Worm (Caenorhabditis elegans) whole organism, L1 larva: ENCODE measurements around the gene srab-17.

Experiments
- C04F5.9 ChIP-seq: sonication (generic microtip); optimal IDR thresholded peaks from 2 replicates; lab custom pipeline; 2016; ENCODE audit warnings: missing genetic modification characterization, missing compliant biosample characterization
- C16A3.4 ChIP-seq: fragments of 150-350 bp; optimal IDR thresholded peaks from 2 replicates; lab custom pipeline; 2014; ENCODE audit warnings: missing biosample characterization, missing genetic modification characterization
- F16B12.6 ChIP-seq: fragments of 150-350 bp; optimal IDR thresholded peaks from 2 replicates; lab custom pipeline; 2014; ENCODE audit warnings: missing biosample characterization, missing genetic modification characterization
- ama-1 ChIP-seq: fragments of 150-350 bp; optimal IDR thresholded peaks from 2 replicates; lab custom pipeline; 2014
- blmp-1 ChIP-seq: fragments of 150-350 bp; optimal IDR thresholded peaks from 2 replicates; lab custom pipeline; 2014; ENCODE audit warnings: missing biosample characterization, missing genetic modification characterization
- ceh-63 ChIP-seq: fragments of 200-800 bp; sonication (Bioruptor generic); optimal IDR thresholded peaks from 2 replicates; lab custom pipeline; 2018; ENCODE audit warnings: mild to moderate bottlenecking, missing genetic modification characterization, missing compliant biosample characterization
- ceh-8 ChIP-seq: fragments of 200-800 bp; sonication (Bioruptor generic); optimal IDR thresholded peaks from 2 replicates; lab custom pipeline; 2018; ENCODE audit warnings: mild to moderate bottlenecking, missing genetic modification characterization, moderate library complexity, missing compliant biosample characterization
- ceh-82 ChIP-seq, 3 experiments: fragments of 150-350 bp in 1 of 3; sonication (generic microtip) in 2 of 3; optimal IDR thresholded peaks; 2 replicates each; lab custom pipeline; 2014 to 2017; ENCODE audit warnings: missing biosample characterization in 3 of 3, missing genetic modification characterization in 3 of 3
- ceh-90 ChIP-seq: sonication (generic microtip); optimal IDR thresholded peaks from 2 replicates; lab custom pipeline; 2016; ENCODE audit warnings: missing genetic modification characterization, missing compliant biosample characterization
- ces-1 ChIP-seq: fragments of 150-350 bp; optimal IDR thresholded peaks from 2 replicates; lab custom pipeline; 2014; ENCODE audit warnings: missing biosample characterization, missing genetic modification reagents, missing genetic modification characterization
- dpl-1 ChIP-seq, 3 experiments: fragments of 150-350 bp in 2 of 3; sonication (generic microtip) in 1 of 3; optimal IDR thresholded peaks; 2 replicates each; lab custom pipeline; 2014 to 2017; ENCODE audit warnings: missing biosample characterization in 3 of 3, missing genetic modification characterization in 3 of 3, missing genetic modification reagents in 3 of 3
- dsc-1 ChIP-seq: sonication (generic microtip); optimal IDR thresholded peaks from 2 replicates; lab custom pipeline; 2016; ENCODE audit warnings: mild to moderate bottlenecking, missing genetic modification characterization, missing compliant biosample characterization
- efl-1 ChIP-seq, 4 experiments: fragments of 150-350 bp; optimal IDR thresholded peaks in 3 of 4; peaks in 1 of 4; 1 replicate in 1 of 4; 2 replicates in 3 of 4; lab custom pipeline; 2014; ENCODE audit warnings: missing biosample characterization in 2 of 4, missing genetic modification characterization in 2 of 4, missing genetic modification reagents in 2 of 4
- efl-3 ChIP-seq: fragments of 200-800 bp; sonication (Bioruptor generic); optimal IDR thresholded peaks from 2 replicates; lab custom pipeline; 2018; ENCODE audit warnings: mild to moderate bottlenecking, missing genetic modification characterization, missing compliant biosample characterization
- egl-13 ChIP-seq: sonication (generic microtip); optimal IDR thresholded peaks from 2 replicates; lab custom pipeline; 2016; ENCODE audit warnings: missing genotype, missing genetic modification reagents, missing genetic modification characterization, missing compliant biosample characterization
- elt-2 ChIP-seq: sonication (generic microtip); optimal IDR thresholded peaks from 2 replicates; lab custom pipeline; 2016; ENCODE audit warnings: missing genetic modification characterization, mild to moderate bottlenecking, inconsistent platforms, missing compliant biosample characterization, missing genetic modification reagents
- fkh-10 ChIP-seq: sonication (generic microtip); optimal IDR thresholded peaks from 2 replicates; lab custom pipeline; 2017; ENCODE audit warnings: missing biosample characterization, missing genetic modification reagents, missing genetic modification characterization
- fkh-8 ChIP-seq: sonication (generic microtip); optimal IDR thresholded peaks from 2 replicates; lab custom pipeline; 2016; ENCODE audit warnings: mild to moderate bottlenecking, missing genetic modification characterization, missing compliant biosample characterization
- fos-1 ChIP-seq: fragments of 150-350 bp; optimal IDR thresholded peaks from 2 replicates; lab custom pipeline; 2014; ENCODE audit warnings: missing biosample characterization, missing genetic modification characterization
- grh-1 ChIP-seq: fragments of 200-800 bp; sonication (Bioruptor generic); IDR thresholded peaks from 2 replicates; pipeline ENCODE4 v1.3.6; 2022; ENCODE audit warnings: missing genetic modification reagents, missing genetic modification characterization, missing compliant biosample characterization
- irx-1 ChIP-seq: sonication (generic microtip); optimal IDR thresholded peaks from 2 replicates; lab custom pipeline; 2016; ENCODE audit warnings: missing genetic modification characterization, missing compliant biosample characterization
- lin-13 ChIP-seq: fragments of 150-350 bp; optimal IDR thresholded peaks from 2 replicates; lab custom pipeline; 2014; ENCODE audit warnings: missing biosample characterization, missing genetic modification reagents, missing genetic modification characterization
- lin-14 ChIP-seq: fragments of 200-800 bp; sonication (Bioruptor generic); optimal IDR thresholded peaks from 2 replicates; lab custom pipeline; 2018; ENCODE audit warnings: mild to moderate bottlenecking, missing genetic modification characterization, moderate library complexity, missing compliant biosample characterization
- lin-15B ChIP-seq: fragments of 150-350 bp; sonication (generic microtip); optimal IDR thresholded peaks from 3 replicates; lab custom pipeline; 2014; ENCODE audit warnings: missing biosample characterization, missing genetic modification characterization
- lin-39 ChIP-seq: fragments of 150-350 bp; optimal IDR thresholded peaks from 2 replicates; lab custom pipeline; 2014; ENCODE audit warnings: missing biosample characterization, missing genetic modification reagents, missing genetic modification characterization
- lir-3 ChIP-seq: sonication (generic microtip); optimal IDR thresholded peaks from 2 replicates; lab custom pipeline; 2016; ENCODE audit warnings: mild to moderate bottlenecking, missing genetic modification characterization, moderate library complexity, missing compliant biosample characterization; ENCODE audit not compliant: poor library complexity
- lsy-2 ChIP-seq, 2 experiments: fragments of 150-350 bp; optimal IDR thresholded peaks; 2 replicates each; lab custom pipeline; 2014; ENCODE audit warnings: missing biosample characterization in 2 of 2, missing genetic modification characterization in 2 of 2
- mdl-1 ChIP-seq, 2 experiments: fragments of 150-350 bp; optimal IDR thresholded peaks; 2 replicates each; lab custom pipeline; 2014 to 2017; ENCODE audit warnings: missing biosample characterization in 2 of 2, missing genetic modification characterization in 2 of 2, inconsistent platforms in 1 of 2
- nhr-237 ChIP-seq: fragments of 150-350 bp; optimal IDR thresholded peaks from 2 replicates; lab custom pipeline; 2014; ENCODE audit warnings: missing biosample characterization, missing genetic modification characterization
- nhr-28 ChIP-seq: fragments of 150-350 bp; optimal IDR thresholded peaks from 2 replicates; lab custom pipeline; 2014; ENCODE audit warnings: missing biosample characterization, missing genetic modification characterization
- nhr-47 ChIP-seq: sonication (generic microtip); optimal IDR thresholded peaks from 2 replicates; lab custom pipeline; 2016; ENCODE audit warnings: mild to moderate bottlenecking, missing genetic modification characterization, moderate library complexity, missing compliant biosample characterization
- nhr-71 ChIP-seq: sonication (generic microtip); optimal IDR thresholded peaks from 2 replicates; lab custom pipeline; 2016; ENCODE audit warnings: mild to moderate bottlenecking, missing genetic modification characterization, moderate library complexity, missing compliant biosample characterization
- nhr-77 ChIP-seq: fragments of 150-350 bp; optimal IDR thresholded peaks from 2 replicates; lab custom pipeline; 2014; ENCODE audit warnings: missing biosample characterization, missing genetic modification characterization
- pax-3 ChIP-seq: fragments of 200-800 bp; sonication (Bioruptor generic); optimal IDR thresholded peaks from 2 replicates; lab custom pipeline; 2018; ENCODE audit warnings: mild to moderate bottlenecking, missing genetic modification characterization, moderate library complexity, missing compliant biosample characterization
- pqm-1 ChIP-seq: sonication (generic microtip); optimal IDR thresholded peaks from 3 replicates; lab custom pipeline; 2017; ENCODE audit warnings: missing biosample characterization, missing genetic modification characterization
- snpc-4 ChIP-seq: fragments of 150-350 bp; optimal IDR thresholded peaks from 2 replicates; lab custom pipeline; 2014; ENCODE audit warnings: missing biosample characterization, missing genetic modification characterization
- sox-4 ChIP-seq: sonication (generic microtip); optimal IDR thresholded peaks from 2 replicates; lab custom pipeline; 2016; ENCODE audit warnings: missing genetic modification characterization, missing compliant biosample characterization
- sup-37 ChIP-seq: fragments of 200-800 bp; sonication (Bioruptor generic); optimal IDR thresholded peaks from 2 replicates; lab custom pipeline; 2018; ENCODE audit warnings: mild to moderate bottlenecking, missing genetic modification characterization, missing compliant biosample characterization
- tbx-2 ChIP-seq: sonication (generic microtip); optimal IDR thresholded peaks from 2 replicates; lab custom pipeline; 2016; ENCODE audit warnings: missing genetic modification characterization, missing compliant biosample characterization
- unc-98 ChIP-seq: fragments of 200-800 bp; sonication (Bioruptor generic); IDR thresholded peaks from 2 replicates; pipeline ENCODE4 v1.3.6; 2022; ENCODE audit warnings: missing genetic modification characterization, missing compliant biosample characterization
- vab-15 ChIP-seq: sonication (generic microtip); optimal IDR thresholded peaks from 2 replicates; lab custom pipeline; 2017; ENCODE audit warnings: missing genotype, mild to moderate bottlenecking, missing genetic modification characterization, missing compliant biosample characterization
- xbp-1 ChIP-seq: sonication (generic microtip); optimal IDR thresholded peaks from 2 replicates; lab custom pipeline; 2016; ENCODE audit warnings: missing genetic modification characterization, missing compliant biosample characterization
- ztf-11 ChIP-seq, 2 experiments: sonication (generic microtip); optimal IDR thresholded peaks; 2 replicates each; lab custom pipeline; 2016 to 2017; ENCODE audit warnings: missing genetic modification characterization in 2 of 2, missing biosample characterization in 1 of 2, missing compliant biosample characterization in 1 of 2

The srab-17 gene

DNA sequence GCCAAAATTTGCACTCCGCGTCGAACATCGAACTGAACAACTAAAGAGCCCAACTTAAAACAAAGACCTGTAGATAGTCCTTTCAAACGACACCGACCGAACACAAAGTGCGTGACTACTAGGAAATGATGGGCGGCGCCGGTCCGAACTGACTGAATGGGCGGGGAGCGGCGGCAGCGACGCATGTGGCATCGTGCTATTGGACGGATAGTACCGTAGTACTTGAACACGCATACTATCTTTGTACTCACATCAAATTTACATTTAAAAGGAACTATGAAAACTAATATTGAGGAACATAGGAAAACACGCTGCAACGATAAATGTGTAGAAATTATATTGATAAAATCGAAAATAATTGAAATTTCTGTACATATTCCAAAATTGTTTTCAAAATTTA is 7.9 kb downstream of the srab-17 start:
- TF ChIP-seq nhr-28 (no peak), xbp-1 (tag; lab: Kevin White, UChicago) (peak; percentile 99), blmp-1 (tag; lab: Kevin White, UChicago) (peak; percentile 25), ces-1 (GFP tag; lab: Kevin White, UChicago) (no peak), dpl-1 (GFP tag; optimal IDR thresholded peaks at IDR 0.05; lab: Kevin White, UChicago) (no peak), lsy-2 (tag; optimal IDR thresholded peaks at IDR 0.05; lab: Kevin White, UChicago) (peak; percentile 66 to 70), lin-15B (tag; lab: Kevin White, UChicago) (no peak), pqm-1 (tag; lab: Kevin White, UChicago) (no peak)

DNA sequence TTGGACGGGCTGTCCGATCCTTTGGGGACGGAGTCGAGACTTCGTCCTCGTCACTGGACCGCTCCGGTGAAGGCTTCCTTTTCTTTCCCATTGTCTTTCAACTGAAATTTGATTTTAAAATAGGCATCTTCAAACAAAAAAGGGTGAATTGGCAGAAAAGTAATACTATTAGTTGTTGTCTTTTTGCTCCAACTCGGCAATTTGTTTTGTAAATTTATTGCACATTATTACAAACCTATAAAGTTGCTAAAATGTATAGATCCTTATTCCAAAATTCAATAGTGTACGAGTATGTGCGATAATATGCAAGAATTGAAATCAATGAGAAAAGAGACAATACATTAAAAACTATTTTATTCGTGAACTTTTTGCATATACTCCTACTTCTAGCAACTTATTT is 8.3 kb downstream of the srab-17 start, which contains the start of gene lsy-12:
Gene lsy-12 (minus strand): TSS at position 101 of the 400 bp plus-strand sequence.
- TF ChIP-seq tbx-2 (no peak), efl-1 (optimal IDR thresholded peaks at IDR 0.05; lab: Kevin White, UChicago) (no peak), efl-1 (GFP tag; optimal IDR thresholded peaks at IDR 0.05 in 1 of 2; lab: Kevin White, UChicago) (peak in 1 of 2 experiments; percentile 47)

DNA sequence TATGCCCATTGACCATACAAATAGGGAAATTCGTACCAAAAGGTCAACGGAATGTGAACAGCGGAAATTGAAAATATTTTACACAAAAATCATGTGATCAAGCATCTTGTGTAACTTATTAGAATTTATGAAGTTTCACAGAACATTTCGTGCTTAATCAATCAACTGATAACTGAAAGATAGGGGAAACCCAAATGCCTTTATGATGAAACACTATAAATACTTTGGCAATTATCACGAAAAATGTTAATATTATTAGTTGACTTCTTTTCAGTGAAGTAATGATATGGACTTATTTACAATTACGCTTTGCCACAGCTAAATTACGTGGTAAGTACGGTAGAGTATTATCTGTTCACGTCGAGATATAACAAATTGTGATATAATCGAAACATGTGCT is 11.2 kb downstream of the srab-17 start:
- peak; percentile 49 for TF ChIP-seq elt-2 (tag; lab: Kevin White, UChicago)
- no peak for TF ChIP-seq ztf-11 (tag; optimal IDR thresholded peaks at IDR 0.05; lab: Kevin White, UChicago)
- no peak for TF ChIP-seq lin-13 (GFP tag; lab: Kevin White, UChicago)

DNA sequence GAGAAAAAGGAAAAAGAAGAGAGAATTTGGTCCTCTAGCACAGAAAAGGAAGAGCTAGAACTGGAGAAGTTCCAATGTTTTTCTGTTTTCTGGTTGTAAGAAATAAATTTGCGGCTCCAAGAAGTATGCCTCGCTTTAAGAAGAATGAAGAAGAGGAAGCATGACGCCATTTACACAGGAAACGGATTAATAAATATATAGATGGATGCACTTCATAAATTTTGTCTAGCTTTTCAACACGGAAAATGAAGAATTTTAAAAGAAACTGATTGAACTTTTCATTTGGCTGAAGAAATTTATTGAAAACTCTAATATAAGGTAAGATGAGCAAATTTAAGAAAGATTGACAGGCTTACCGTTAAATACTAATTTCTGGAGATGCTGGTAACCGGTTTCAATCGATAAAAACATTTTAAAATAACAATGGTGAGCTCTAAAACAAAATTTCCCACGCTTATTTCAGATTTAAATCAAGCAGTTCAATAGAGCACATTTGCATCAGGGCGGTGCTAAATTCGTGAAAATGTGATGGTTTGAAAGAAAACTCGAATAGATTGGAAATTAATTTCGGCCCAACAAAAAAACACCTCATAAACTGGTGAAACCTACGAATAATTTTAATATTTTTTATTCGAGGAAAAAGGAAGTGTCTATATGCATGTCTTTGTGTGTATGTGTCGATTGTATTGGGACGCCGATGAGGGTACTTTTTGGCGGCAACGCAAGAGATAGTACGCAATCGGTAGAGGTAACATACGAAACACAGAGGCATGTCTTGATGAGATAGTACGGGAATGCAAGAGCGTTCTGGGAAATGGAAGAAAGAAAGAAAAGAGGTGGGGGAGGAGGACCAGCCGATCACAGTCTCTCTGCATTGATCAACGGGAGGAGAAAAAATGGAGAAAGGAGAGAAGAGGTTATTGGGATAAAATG is 12.0 kb downstream of the srab-17 start:
- TF ChIP-seq vab-15 (tag; lab: Kevin White, UChicago) (no peak), nhr-77 (tag; lab: Kevin White, UChicago) (no peak), sup-37 (GFP tag; lab: Kevin White, UChicago) (no peak), ceh-8 (GFP tag; lab: Kevin White, UChicago) (no peak), F16B12.6 (tag; lab: Kevin White, UChicago) (no peak), lin-14 (GFP tag; lab: Kevin White, UChicago) (peak; percentile 83), lin-39 (tag; lab: Kevin White, UChicago) (no peak), mdl-1 (tag; optimal IDR thresholded peaks at IDR 0.05; lab: Kevin White, UChicago) (peak in 1 of 2 experiments; percentile 32), ceh-82 (tag; optimal IDR thresholded peaks at IDR 0.05; lab: Kevin White, UChicago) (no peak), lir-3 (tag; lab: Kevin White, UChicago) (no peak), fkh-8 (tag; lab: Kevin White, UChicago) (peak; percentile 31), C16A3.4 (tag; lab: Kevin White, UChicago) (no peak), nhr-47 (peak; percentile 32), fkh-10 (GFP tag; lab: Kevin White, UChicago) (no peak), fos-1 (no peak), ama-1 (peak; percentile 4), sox-4 (no peak), dsc-1 (peak; percentile 9), C04F5.9 (no peak), nhr-71 (tag; lab: Kevin White, UChicago) (peak; percentile 31), grh-1 (GFP tag; lab: Robert Waterston, UW) (no peak), irx-1 (peak; percentile 8), ceh-90 (tag; lab: Kevin White, UChicago) (no peak), xbp-1 (tag; lab: Kevin White, UChicago) (peak; percentile 70), elt-2 (tag; lab: Kevin White, UChicago) (no peak), unc-98 (GFP tag; lab: Robert Waterston, UW) (no peak), blmp-1 (tag; lab: Kevin White, UChicago) (peak; percentile 75), pax-3 (no peak), lsy-2 (tag; optimal IDR thresholded peaks at IDR 0.05; lab: Kevin White, UChicago) (peak; percentile 38 to 40), efl-1 (optimal IDR thresholded peaks at IDR 0.05; lab: Kevin White, UChicago) (peak; percentile 51 to 67), efl-1 (GFP tag; optimal IDR thresholded peaks at IDR 0.05 in 1 of 2; lab: Kevin White, UChicago) (peak; percentile 41 to 89), nhr-237 (tag; lab: Kevin White, UChicago) (no peak), egl-13 (tag; lab: Kevin White, UChicago) (no peak), snpc-4 (no peak), efl-3 (GFP tag; lab: Kevin White, UChicago) (no peak), lin-15B (tag; lab: Kevin White, UChicago) (no peak), ceh-63 (GFP tag; lab: Kevin White, UChicago) (no peak), ztf-11 (tag; optimal IDR thresholded peaks at IDR 0.05; lab: Kevin White, UChicago) (no peak)
